Fruit fly (Drosophila melanogaster) whole organism, embryonic: ENCODE measurements around the gene RIOK2.

ENCODE experiments used
- BEAF-32 ChIP-seq: fragments of 200-800 bp; sonication (Bioruptor generic); optimal IDR thresholded peaks from 3 replicates; lab custom pipeline; 2017; ENCODE audit warnings: missing biosample characterization, missing genetic modification characterization, mild to moderate bottlenecking, moderate library complexity, missing genetic modification reagents
- Bdp1 ChIP-seq: fragments of 200-800 bp; sonication (Bioruptor generic); optimal IDR thresholded peaks from 3 replicates; lab custom pipeline; 2016; ENCODE audit warnings: missing biosample characterization, missing genetic modification characterization
- CG10431 ChIP-seq: fragments of 200-800 bp; sonication (Bioruptor generic); optimal IDR thresholded peaks from 3 replicates; lab custom pipeline; 2018; ENCODE audit warnings: missing biosample characterization, mild to moderate bottlenecking, missing genetic modification characterization
- CG11398 ChIP-seq: fragments of 200-800 bp; sonication (Bioruptor generic); optimal IDR thresholded peaks from 2 replicates; lab custom pipeline; 2016; ENCODE audit warnings: missing biosample characterization, missing genetic modification characterization
- CG12104 ChIP-seq: fragments of 200-800 bp; sonication (Bioruptor generic); optimal IDR thresholded peaks from 3 replicates; lab custom pipeline; 2016; ENCODE audit warnings: missing biosample characterization, missing genetic modification characterization
- CG13775 ChIP-seq: fragments of 200-800 bp; sonication (Bioruptor generic); optimal IDR thresholded peaks from 3 replicates; lab custom pipeline; 2017; ENCODE audit warnings: missing biosample characterization, mild to moderate bottlenecking, missing genetic modification characterization
- CG16779 ChIP-seq: fragments of 200-800 bp; sonication (Bioruptor generic); IDR thresholded peaks from 2 replicates; pipeline ENCODE4 v1.3.6; 2022; ENCODE audit warnings: missing biosample characterization, missing genetic modification characterization
- CG17385 ChIP-seq: fragments of 200-800 bp; sonication (Bioruptor generic); optimal IDR thresholded peaks from 3 replicates; lab custom pipeline; 2018; ENCODE audit warnings: missing biosample characterization, mild to moderate bottlenecking, missing genetic modification characterization
- CG3163 ChIP-seq: fragments of 200-800 bp; sonication (Bioruptor generic); optimal IDR thresholded peaks from 3 replicates; lab custom pipeline; 2016; ENCODE audit warnings: missing biosample characterization, missing genetic modification characterization
- CG5180 ChIP-seq: fragments of 200-800 bp; sonication (Bioruptor generic); optimal IDR thresholded peaks from 3 replicates; lab custom pipeline; 2017; ENCODE audit warnings: missing biosample characterization, missing genetic modification characterization, mild to moderate bottlenecking, moderate library complexity, missing genetic modification reagents
- CG5245 ChIP-seq: fragments of 200-800 bp; sonication (Bioruptor generic); optimal IDR thresholded peaks from 3 replicates; lab custom pipeline; 2016; ENCODE audit warnings: missing biosample characterization, missing genetic modification characterization
- CG6689 ChIP-seq: fragments of 200-800 bp; sonication (Bioruptor generic); IDR thresholded peaks from 2 replicates; pipeline ENCODE4 v1.3.6; 2022; ENCODE audit warnings: missing biosample characterization, missing genetic modification characterization
- CG6813 ChIP-seq: fragments of 200-800 bp; sonication (Bioruptor generic); optimal IDR thresholded peaks from 2 replicates; lab custom pipeline; 2017; ENCODE audit warnings: missing biosample characterization, missing genetic modification characterization, mild to moderate bottlenecking, moderate library complexity, missing genetic modification reagents
- CG7271 ChIP-seq: fragments of 200-800 bp; sonication (Bioruptor generic); optimal IDR thresholded peaks from 2 replicates; lab custom pipeline; 2018; ENCODE audit warnings: missing biosample characterization, mild to moderate bottlenecking, missing genetic modification characterization, moderate library complexity
- CG7928 ChIP-seq: fragments of 200-800 bp; sonication (Bioruptor generic); optimal IDR thresholded peaks from 2 replicates; lab custom pipeline; 2017; ENCODE audit warnings: missing biosample characterization, mild to moderate bottlenecking, missing genetic modification characterization
- CG7987 ChIP-seq: fragments of 200-800 bp; sonication (Bioruptor generic); optimal IDR thresholded peaks from 2 replicates; lab custom pipeline; 2018; ENCODE audit warnings: missing biosample characterization, mild to moderate bottlenecking, missing genetic modification characterization, moderate library complexity
- CG9437 ChIP-seq: fragments of 200-800 bp; sonication (Bioruptor generic); optimal IDR thresholded peaks from 2 replicates; lab custom pipeline; 2018; ENCODE audit warnings: missing biosample characterization, mild to moderate bottlenecking, missing genetic modification characterization
- CTCF ChIP-seq: fragments of 200-800 bp; sonication (Bioruptor generic); optimal IDR thresholded peaks from 2 replicates; lab custom pipeline; 2017; ENCODE audit warnings: missing biosample characterization, mild to moderate bottlenecking, missing genetic modification characterization, moderate library complexity
- D19A ChIP-seq: fragments of 200-800 bp; optimal IDR thresholded peaks from 3 replicates; lab custom pipeline; 2019; ENCODE audit warnings: missing biosample characterization, mild to moderate bottlenecking, missing genetic modification characterization, moderate library complexity
- Dad ChIP-seq: fragments of 200-800 bp; sonication (Bioruptor generic); optimal IDR thresholded peaks from 3 replicates; lab custom pipeline; 2016; ENCODE audit warnings: missing biosample characterization, missing genetic modification characterization
- Dip3 ChIP-seq: fragments of 200-800 bp; sonication (Bioruptor generic); optimal IDR thresholded peaks from 3 replicates; lab custom pipeline; 2016; ENCODE audit warnings: missing biosample characterization, missing genetic modification characterization
- Drgx ChIP-seq: fragments of 200-800 bp; sonication (Bioruptor generic); IDR thresholded peaks from 2 replicates; pipeline ENCODE4 v1.3.6; 2022; ENCODE audit warnings: missing biosample characterization, missing genetic modification characterization
- Fer3 ChIP-seq: fragments of 200-800 bp; sonication (Bioruptor generic); optimal IDR thresholded peaks from 2 replicates; lab custom pipeline; 2018; ENCODE audit warnings: missing biosample characterization, mild to moderate bottlenecking, missing genetic modification characterization, moderate library complexity
- Hand ChIP-seq: fragments of 200-800 bp; sonication (Bioruptor generic); optimal IDR thresholded peaks from 2 replicates; lab custom pipeline; 2017; ENCODE audit warnings: mild to moderate bottlenecking, missing biosample characterization, missing genetic modification reagents, missing genetic modification characterization
- Hey ChIP-seq: fragments of 200-800 bp; sonication (Bioruptor generic); optimal IDR thresholded peaks from 3 replicates; lab custom pipeline; 2018; ENCODE audit warnings: missing biosample characterization, mild to moderate bottlenecking, missing genetic modification characterization
- Lhr ChIP-seq: fragments of 200-800 bp; sonication (Bioruptor generic); optimal IDR thresholded peaks from 3 replicates; lab custom pipeline; 2017; ENCODE audit warnings: mild to moderate bottlenecking, missing biosample characterization, missing genetic modification reagents, missing genetic modification characterization
- Opbp ChIP-seq: fragments of 200-800 bp; sonication (Bioruptor generic); IDR thresholded peaks from 3 replicates; pipeline ENCODE4 v1.3.6; 2022; ENCODE audit warnings: missing biosample characterization, missing genetic modification characterization; ENCODE audit not compliant: partially characterized antibody
- Optix ChIP-seq: fragments of 200-800 bp; sonication (Bioruptor generic); IDR thresholded peaks from 3 replicates; pipeline ENCODE4 v1.3.6; 2022; ENCODE audit warnings: missing biosample characterization, missing genetic modification characterization
- Sox102F ChIP-seq: fragments of 200-800 bp; sonication (Bioruptor generic); optimal IDR thresholded peaks from 2 replicates; lab custom pipeline; 2018; ENCODE audit warnings: missing biosample characterization, mild to moderate bottlenecking, missing genetic modification characterization, moderate library complexity
- TFAM ChIP-seq: fragments of 200-800 bp; sonication (Bioruptor generic); optimal IDR thresholded peaks from 2 replicates; lab custom pipeline; 2017; ENCODE audit warnings: missing biosample characterization, missing genetic modification characterization, inconsistent platforms
- Trl ChIP-seq, 3 experiments: fragments of >200 bp in 2 of 3; fragments of 200-800 bp in 1 of 3; sonication (Bioruptor generic) in 1 of 3; optimal IDR thresholded peaks; 2 replicates in 1 of 3; 3 replicates in 2 of 3; lab custom pipeline; 2016 to 2017; ENCODE audit warnings: missing biosample characterization in 1 of 3, missing genetic modification characterization in 1 of 3
- Vsx1 ChIP-seq: fragments of 200-800 bp; sonication (Bioruptor generic); optimal IDR thresholded peaks from 2 replicates; lab custom pipeline; 2017; ENCODE audit warnings: missing biosample characterization, mild to moderate bottlenecking, missing genetic modification characterization, missing genetic modification reagents
- ase ChIP-seq: fragments of 200-800 bp; sonication (Bioruptor generic); IDR thresholded peaks from 3 replicates; pipeline ENCODE4 v1.3.6; 2022; ENCODE audit warnings: missing biosample characterization, missing genetic modification characterization
- cas ChIP-seq: fragments of 200-800 bp; sonication (Bioruptor generic); IDR thresholded peaks from 2 replicates; pipeline ENCODE4 v1.3.6; 2022; ENCODE audit warnings: missing biosample characterization, missing genetic modification characterization
- caup ChIP-seq: fragments of 200-800 bp; sonication (Bioruptor generic); optimal IDR thresholded peaks from 3 replicates; lab custom pipeline; 2017; ENCODE audit warnings: missing biosample characterization, mild to moderate bottlenecking, missing genetic modification characterization, moderate library complexity; ENCODE audit not compliant: severe bottlenecking
- crp ChIP-seq, 2 experiments: fragments of 200-800 bp; sonication (Bioruptor generic); optimal IDR thresholded peaks; 2 replicates in 1 of 2; 3 replicates in 1 of 2; lab custom pipeline; 2017; ENCODE audit warnings: missing biosample characterization in 2 of 2, missing genetic modification characterization in 2 of 2, mild to moderate bottlenecking in 1 of 2, moderate library complexity in 1 of 2
- danr ChIP-seq: fragments of 200-800 bp; sonication (Bioruptor generic); IDR thresholded peaks from 2 replicates; pipeline ENCODE4 v1.3.6; 2022; ENCODE audit warnings: missing biosample characterization, missing genetic modification characterization
- dysf ChIP-seq: fragments of 200-800 bp; sonication (Bioruptor generic); IDR thresholded peaks from 3 replicates; pipeline ENCODE4 v1.3.6; 2022; ENCODE audit warnings: missing biosample characterization, missing genetic modification characterization
- hb ChIP-seq: fragments of 200-800 bp; sonication (Bioruptor generic); IDR thresholded peaks from 3 replicates; pipeline ENCODE4 v1.3.6; 2022; ENCODE audit warnings: missing biosample characterization, missing genetic modification characterization; ENCODE audit not compliant: partially characterized antibody
- hkb ChIP-seq, 2 experiments: fragments of 200-800 bp in 1 of 2; fragments of >200 bp in 1 of 2; sonication (Bioruptor generic) in 1 of 2; IDR thresholded peaks in 1 of 2; optimal IDR thresholded peaks in 1 of 2; 2 replicates each; pipeline versions ENCODE4 v1.3.6 to Lab custom; 2017 to 2022; ENCODE audit warnings: missing biosample characterization in 1 of 2, missing genetic modification characterization in 1 of 2
- lov ChIP-seq, 2 experiments: fragments of 200-800 bp in 1 of 2; fragments of >200 bp in 1 of 2; sonication (Bioruptor generic) in 1 of 2; IDR thresholded peaks in 1 of 2; optimal IDR thresholded peaks in 1 of 2; 2 replicates in 1 of 2; 3 replicates in 1 of 2; pipeline versions ENCODE4 v1.3.6 to Lab custom; 2017 to 2022; ENCODE audit warnings: missing biosample characterization in 1 of 2, missing genetic modification characterization in 1 of 2
- mam ChIP-seq: fragments of 200-800 bp; sonication (Bioruptor generic); optimal IDR thresholded peaks from 3 replicates; lab custom pipeline; 2016; ENCODE audit warnings: missing biosample characterization, missing genetic modification characterization
- nau ChIP-seq: fragments of 200-800 bp; sonication (Bioruptor generic); optimal IDR thresholded peaks from 3 replicates; lab custom pipeline; 2017; ENCODE audit warnings: missing biosample characterization, mild to moderate bottlenecking, missing genetic modification characterization, missing genetic modification reagents
- pb ChIP-seq: fragments of 200-800 bp; sonication (Bioruptor generic); optimal IDR thresholded peaks from 3 replicates; lab custom pipeline; 2016; ENCODE audit warnings: missing biosample characterization, missing genetic modification characterization
- ranshi ChIP-seq: fragments of 200-800 bp; sonication (Bioruptor generic); IDR thresholded peaks from 2 replicates; pipeline ENCODE4 v1.3.6; 2022; ENCODE audit warnings: missing biosample characterization, missing genetic modification characterization
- sens ChIP-seq: fragments of 200-800 bp; sonication (Bioruptor generic); peaks from one replicate; lab custom pipeline; 2016; ENCODE audit warnings: missing biosample characterization, missing genetic modification characterization
- sob ChIP-seq: fragments of 200-800 bp; sonication (Bioruptor generic); IDR thresholded peaks from 2 replicates; pipeline ENCODE4 v1.3.6; 2022; ENCODE audit warnings: missing biosample characterization, missing genetic modification characterization
- ssp ChIP-seq: fragments of 200-800 bp; sonication (Bioruptor generic); IDR thresholded peaks from 2 replicates; pipeline ENCODE4 v1.3.6; 2022; ENCODE audit warnings: missing biosample characterization, missing genetic modification characterization
- tin ChIP-seq: fragments of 200-800 bp; sonication (Bioruptor generic); optimal IDR thresholded peaks from 3 replicates; lab custom pipeline; 2016; ENCODE audit warnings: missing biosample characterization, missing genetic modification characterization

Gene RIOK2

dm6 chr3R:25221203-25221807 is 44.3 kb upstream of the RIOK2 start, which contains the start of gene Alg9:
Gene Alg9 (plus strand): TSS chr3R:25221589.
- no peak for TF ChIP-seq CG6689 (GFP tag; lab: Robert Waterston, UW)
- TF ChIP-seq lov (optimal IDR thresholded peaks at IDR 0.05; lab: Kevin White, UChicago), result no peak
- no peak for TF ChIP-seq lov (GFP tag; IDR thresholded peaks at IDR 0.05; lab: Robert Waterston, UW)
- TF ChIP-seq hkb (optimal IDR thresholded peaks at IDR 0.05; lab: Kevin White, UChicago), result peak; percentile 18
- no peak for TF ChIP-seq hkb (GFP tag; IDR thresholded peaks at IDR 0.05; lab: Robert Waterston, UW)
- no peak for TF ChIP-seq tin (GFP tag; lab: Kevin White, UChicago)
- no peak for TF ChIP-seq CG7928 (GFP tag; lab: Kevin White, UChicago)
- TF ChIP-seq CG5180, result no peak
- no peak for TF ChIP-seq CG12104 (GFP tag; lab: Kevin White, UChicago)
- no peak for TF ChIP-seq CG16779 (GFP tag; lab: Robert Waterston, UW)
- TF ChIP-seq CG10431 (GFP tag; lab: Kevin White, UChicago), result no peak
- no peak for TF ChIP-seq Bdp1 (GFP tag; lab: Kevin White, UChicago)
- no peak for TF ChIP-seq Hand (GFP tag; lab: Kevin White, UChicago)
- TF ChIP-seq CG9437 (GFP tag; lab: Kevin White, UChicago), result no peak
- TF ChIP-seq crp (GFP tag; optimal IDR thresholded peaks at IDR 0.05; lab: Kevin White, UChicago), result no peak
- TF ChIP-seq sens (GFP tag; lab: Kevin White, UChicago), result peak; percentile 72
- TF ChIP-seq Dad (GFP tag; lab: Kevin White, UChicago), result peak; percentile 13
- peak; percentile 26 for TF ChIP-seq mam
- no peak for TF ChIP-seq dysf (GFP tag; lab: Robert Waterston, UW)
- TF ChIP-seq CTCF (GFP tag; lab: Kevin White, UChicago), result peak; percentile 30
- TF ChIP-seq BEAF-32 (GFP tag; lab: Kevin White, UChicago), result peak; percentile 84
- TF ChIP-seq Opbp, result peak; percentile 90; the same call in 2 of the 3 replicates
- TF ChIP-seq sob (GFP tag; lab: Robert Waterston, UW), result no peak
- no peak for TF ChIP-seq cas (GFP tag; lab: Robert Waterston, UW)
- no peak for TF ChIP-seq CG13775 (GFP tag; lab: Kevin White, UChicago)
- TF ChIP-seq CG11398 (GFP tag; lab: Kevin White, UChicago), result no peak
- no peak for TF ChIP-seq Hey (tag; lab: Kevin White, UChicago)
- TF ChIP-seq caup (GFP tag; lab: Kevin White, UChicago), result no peak
- TF ChIP-seq TFAM (GFP tag; lab: Kevin White, UChicago), result no peak
- TF ChIP-seq Fer3, result no peak
- TF ChIP-seq Optix (GFP tag; lab: Robert Waterston, UW), result no peak
- no peak for TF ChIP-seq ase (GFP tag; lab: Robert Waterston, UW)
- no peak for TF ChIP-seq CG3163 (GFP tag; lab: Kevin White, UChicago)
- no peak for TF ChIP-seq Drgx (GFP tag; lab: Robert Waterston, UW)
- no peak for TF ChIP-seq Lhr
- no peak for TF ChIP-seq Dip3 (GFP tag; lab: Kevin White, UChicago)
- no peak for TF ChIP-seq D19A (tag; lab: Kevin White, UChicago)
- TF ChIP-seq CG17385, result no peak
- TF ChIP-seq danr (GFP tag; lab: Robert Waterston, UW), result no peak
- peak; percentile 94 for TF ChIP-seq hb (GFP tag; lab: Robert Waterston, UW)
- no peak for TF ChIP-seq Vsx1 (GFP tag; lab: Kevin White, UChicago)
- TF ChIP-seq CG5245 (GFP tag; lab: Kevin White, UChicago), result no peak
- TF ChIP-seq Sox102F (GFP tag; lab: Kevin White, UChicago), result no peak
- TF ChIP-seq CG7987 (GFP tag; lab: Kevin White, UChicago), result no peak
- TF ChIP-seq nau (GFP tag; lab: Kevin White, UChicago), result no peak
- no peak for TF ChIP-seq ranshi
- TF ChIP-seq CG7271 (tag; lab: Kevin White, UChicago), result no peak
- no peak for TF ChIP-seq Trl (optimal IDR thresholded peaks at IDR 0.05; lab: Kevin White, UChicago)
- TF ChIP-seq Trl (GFP tag; optimal IDR thresholded peaks at IDR 0.05; lab: Kevin White, UChicago), result no peak
- no peak for TF ChIP-seq pb
- TF ChIP-seq CG6813 (GFP tag; lab: Kevin White, UChicago), result no peak
- TF ChIP-seq ssp, result peak; percentile 98
